Worm (Caenorhabditis elegans): ENCODE measurements around the gene gst-7.

DNA sequence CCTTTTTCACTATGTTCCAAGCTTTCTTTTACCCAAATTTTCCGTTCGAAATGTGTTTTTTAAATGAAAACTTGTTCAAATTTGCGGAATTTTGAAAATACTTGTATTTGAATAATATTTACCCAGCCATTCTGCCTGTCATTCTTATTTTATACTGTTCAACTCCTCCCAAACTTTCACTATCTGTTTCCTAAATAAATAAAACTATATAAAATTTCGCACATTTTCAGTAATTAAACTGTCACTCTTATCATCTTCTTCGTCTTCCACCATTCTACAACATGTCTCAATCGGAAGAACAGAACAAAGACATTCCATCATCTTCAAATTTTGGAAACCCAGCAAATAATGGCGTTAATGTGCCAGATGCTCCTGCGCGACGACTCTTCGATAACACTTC lies 22.9 kb downstream of the gst-7 start, which contains the start of gene btbd-10:
- TF ChIP-seq ceh-13 (GFP tag; optimal IDR thresholded peaks at IDR 0.05) (no peak), sea-1 (GFP tag; conservative IDR thresholded peaks at IDR 0.05) (no peak), ama-1 (optimal IDR thresholded peaks at IDR 0.05) (no peak), ets-7 (tag; optimal IDR thresholded peaks at IDR 0.05) (no peak), F13C5.2 (tag; optimal IDR thresholded peaks at IDR 0.05) (no peak), flt-1 (GFP tag; IDR thresholded peaks at IDR 0.05) (no peak), B0310.2 (tag; optimal IDR thresholded peaks at IDR 0.05) (no peak), hmg-4 (GFP tag; optimal IDR thresholded peaks at IDR 0.05) (no peak)

Measured in whole organism, early embryonic.